Worm (Caenorhabditis elegans) whole organism, young adult: Measurements from ENCODE around the gene K10G4.10.

Source experiments
- B0019.2 ChIP-seq: fragments of 200-800 bp; sonication (Bioruptor generic); conservative IDR thresholded peaks from 2 replicates; pipeline ENCODE4 v1.3.6; 2022; ENCODE audit warnings: missing genetic modification reagents, missing genetic modification characterization, missing compliant biosample characterization
- B0035.1 ChIP-seq: sonication (generic microtip); optimal IDR thresholded peaks from 2 replicates; lab custom pipeline; 2016; ENCODE audit warnings: missing genetic modification characterization, mild to moderate bottlenecking, missing compliant biosample characterization, missing genotype, missing genetic modification reagents
- C17E4.6 ChIP-seq: fragments of 200-800 bp; sonication (Bioruptor generic); IDR thresholded peaks from 2 replicates; pipeline ENCODE4 v1.3.6; 2022; ENCODE audit warnings: missing genetic modification reagents, missing genetic modification characterization, missing compliant biosample characterization
- D2030.7 ChIP-seq: fragments of 200-800 bp; sonication (Bioruptor generic); IDR thresholded peaks from 2 replicates; pipeline ENCODE4 v1.3.6; 2022; ENCODE audit warnings: missing genetic modification reagents, missing genetic modification characterization, missing compliant biosample characterization
- F10E7.11 ChIP-seq: sonication (generic microtip); optimal IDR thresholded peaks from 2 replicates; lab custom pipeline; 2017; ENCODE audit warnings: mild to moderate bottlenecking, missing genetic modification characterization, moderate library complexity, missing compliant biosample characterization
- F22D6.2 ChIP-seq: sonication (generic microtip); optimal IDR thresholded peaks from 2 replicates; lab custom pipeline; 2016; ENCODE audit warnings: mild to moderate bottlenecking, missing genetic modification characterization, missing compliant biosample characterization
- F37B4.10 ChIP-seq: fragments of 200-800 bp; sonication (Bioruptor generic); IDR thresholded peaks from 2 replicates; pipeline ENCODE4 v1.3.6; 2022; ENCODE audit warnings: missing genetic modification characterization, missing compliant biosample characterization
- F52B5.7 ChIP-seq: sonication (generic microtip); optimal IDR thresholded peaks from 2 replicates; lab custom pipeline; 2016; ENCODE audit warnings: mild to moderate bottlenecking, missing genetic modification characterization, missing compliant biosample characterization
- T26A5.8 ChIP-seq: sonication (generic microtip); optimal IDR thresholded peaks from 2 replicates; lab custom pipeline; 2016; ENCODE audit warnings: missing genetic modification characterization, missing compliant biosample characterization
- cebp-1 ChIP-seq, 2 experiments: fragments of 200-800 bp in 1 of 2; sonication (Bioruptor generic) in 1 of 2; sonication (generic microtip) in 1 of 2; IDR thresholded peaks in 1 of 2; optimal IDR thresholded peaks in 1 of 2; 2 replicates each; pipeline versions ENCODE4 v1.3.6 to Lab custom; 2017 to 2022; ENCODE audit warnings: missing compliant biosample characterization in 2 of 2, missing genetic modification characterization in 2 of 2, mild to moderate bottlenecking in 1 of 2, missing genetic modification reagents in 1 of 2, moderate library complexity in 1 of 2
- ceh-79 ChIP-seq: sonication (generic microtip); optimal IDR thresholded peaks from 2 replicates; lab custom pipeline; 2017; ENCODE audit warnings: mild to moderate bottlenecking, missing genetic modification characterization, missing compliant biosample characterization
- dpl-1 ChIP-seq: fragments of 150-350 bp; optimal IDR thresholded peaks from 2 replicates; lab custom pipeline; 2014; ENCODE audit warnings: missing biosample characterization, missing genetic modification reagents, missing genetic modification characterization
- him-1 ChIP-seq: sonication (generic microtip); optimal IDR thresholded peaks from 2 replicates; lab custom pipeline; 2016; ENCODE audit warnings: missing genotype, missing genetic modification reagents, missing genetic modification characterization, missing compliant biosample characterization
- hlh-26 ChIP-seq: fragments of 200-800 bp; sonication (Bioruptor generic); conservative IDR thresholded peaks from 2 replicates; pipeline ENCODE4 v1.3.6; 2022; ENCODE audit warnings: missing genetic modification reagents, missing genetic modification characterization, missing compliant biosample characterization
- hmg-1.2 ChIP-seq: fragments of 200-800 bp; sonication (Bioruptor generic); IDR thresholded peaks from 2 replicates; pipeline ENCODE4 v1.3.6; 2022; ENCODE audit warnings: missing genetic modification reagents, missing genetic modification characterization, missing compliant biosample characterization
- hrde-1 ChIP-seq: sonication (generic microtip); optimal IDR thresholded peaks from 2 replicates; lab custom pipeline; 2016; ENCODE audit warnings: missing genetic modification characterization, mild to moderate bottlenecking, missing compliant biosample characterization, moderate library complexity, missing genotype, missing genetic modification reagents, borderline replicate concordance
- lsl-1 ChIP-seq: fragments of 200-800 bp; sonication (Bioruptor generic); optimal IDR thresholded peaks from 2 replicates; lab custom pipeline; 2018; ENCODE audit warnings: mild to moderate bottlenecking, missing genetic modification characterization, moderate library complexity, missing compliant biosample characterization
- madf-10 ChIP-seq: sonication (generic microtip); optimal IDR thresholded peaks from 2 replicates; lab custom pipeline; 2016; ENCODE audit warnings: mild to moderate bottlenecking, missing genetic modification characterization, missing compliant biosample characterization
- madf-8 ChIP-seq: fragments of 200-800 bp; sonication (Bioruptor generic); conservative IDR thresholded peaks from 2 replicates; pipeline ENCODE4 v1.3.6; 2022; ENCODE audit warnings: missing genetic modification reagents, missing genetic modification characterization, missing compliant biosample characterization
- mes-4 ChIP-seq: sonication (generic microtip); optimal IDR thresholded peaks from 2 replicates; lab custom pipeline; 2016; ENCODE audit warnings: missing genotype, missing genetic modification characterization, missing compliant biosample characterization
- nfya-1 ChIP-seq: sonication (generic microtip); optimal IDR thresholded peaks from 2 replicates; lab custom pipeline; 2017; ENCODE audit warnings: antibody characterized with exemption, missing compliant biosample characterization, missing genetic modification characterization, borderline replicate concordance; ENCODE audit not compliant: insufficient read depth
- nfyb-1 ChIP-seq: fragments of 200-800 bp; sonication (Bioruptor generic); IDR thresholded peaks from 2 replicates; pipeline ENCODE4 v1.3.6; 2022; ENCODE audit warnings: missing genetic modification reagents, missing genetic modification characterization, missing compliant biosample characterization
- nhr-179 ChIP-seq: sonication (generic microtip); optimal IDR thresholded peaks from 2 replicates; lab custom pipeline; 2016; ENCODE audit warnings: mild to moderate bottlenecking, missing genetic modification characterization, missing compliant biosample characterization
- nhr-80 ChIP-seq: sonication (generic microtip); optimal IDR thresholded peaks from 2 replicates; lab custom pipeline; 2016; ENCODE audit warnings: missing genetic modification characterization, missing compliant biosample characterization
- rec-8 ChIP-seq, 2 experiments: sonication (generic microtip); optimal IDR thresholded peaks; 2 replicates each; lab custom pipeline; 2016; ENCODE audit warnings: mild to moderate bottlenecking in 2 of 2, missing genetic modification characterization in 2 of 2, missing genetic modification reagents in 2 of 2, missing genotype in 2 of 2, missing biosample characterization in 1 of 2, missing compliant biosample characterization in 1 of 2, moderate library complexity in 1 of 2
- repo-1 ChIP-seq: sonication (generic microtip); optimal IDR thresholded peaks from 2 replicates; lab custom pipeline; 2017; ENCODE audit warnings: mild to moderate bottlenecking, missing genetic modification characterization, missing compliant biosample characterization
- sea-2 ChIP-seq: fragments of 200-800 bp; sonication (Bioruptor generic); IDR thresholded peaks from 2 replicates; pipeline ENCODE4 v1.3.6; 2022; ENCODE audit warnings: missing genetic modification characterization, missing compliant biosample characterization
- snpc-3.4 ChIP-seq: sonication (generic microtip); optimal IDR thresholded peaks from 2 replicates; lab custom pipeline; 2017; ENCODE audit warnings: missing genetic modification characterization, mild to moderate bottlenecking, missing compliant biosample characterization, antibody characterized with exemption, moderate library complexity, missing genotype, missing genetic modification reagents
- sptf-2 ChIP-seq: fragments of 200-800 bp; sonication (Bioruptor generic); optimal IDR thresholded peaks from 2 replicates; lab custom pipeline; 2018; ENCODE audit warnings: mild to moderate bottlenecking, missing genetic modification characterization, missing compliant biosample characterization
- unc-62 ChIP-seq: fragments of 150-350 bp; optimal IDR thresholded peaks from 2 replicates; lab custom pipeline; 2014; ENCODE audit warnings: missing biosample characterization, missing genetic modification reagents, missing genetic modification characterization
- zfh-2 ChIP-seq: fragments of 200-800 bp; sonication (Bioruptor generic); conservative IDR thresholded peaks from 2 replicates; pipeline ENCODE4 v1.3.6; 2022; ENCODE audit warnings: missing genetic modification reagents, missing genetic modification characterization, missing compliant biosample characterization
- zim-3 ChIP-seq: sonication (generic microtip); optimal IDR thresholded peaks from 2 replicates; lab custom pipeline; 2017; ENCODE audit warnings: mild to moderate bottlenecking, missing genetic modification characterization, moderate library complexity, missing compliant biosample characterization
- ztf-18 ChIP-seq: sonication (generic microtip); optimal IDR thresholded peaks from 2 replicates; lab custom pipeline; 2016; ENCODE audit warnings: missing genotype, mild to moderate bottlenecking, missing genetic modification characterization, missing compliant biosample characterization
- ztf-25 ChIP-seq: fragments of 200-800 bp; sonication (Bioruptor generic); IDR thresholded peaks from 2 replicates; pipeline ENCODE4 v1.3.6; 2022; ENCODE audit warnings: missing genetic modification reagents, missing genetic modification characterization, missing compliant biosample characterization
- ztf-26 ChIP-seq: sonication (generic microtip); optimal IDR thresholded peaks from 2 replicates; lab custom pipeline; 2017; ENCODE audit warnings: missing genetic modification characterization, missing compliant biosample characterization

Gene K10G4.10

ce11 chrV:17232403-17232802 lies 40.9 kb upstream of the K10G4.10 start:
- no peak for TF ChIP-seq rec-8 (tag; optimal IDR thresholded peaks at IDR 0.05; lab: Kevin White, UChicago)
- TF ChIP-seq madf-8 (GFP tag; lab: Robert Waterston, UW): no peak
- TF ChIP-seq T26A5.8 (tag; lab: Kevin White, UChicago): no peak
- TF ChIP-seq, all 124 proteins: peak for 0

ce11 chrV:17236345-17236744 lies 37.0 kb upstream of the K10G4.10 start, which contains the start of gene T19C9.10:
TSS of gene T19C9.10 (plus strand) at chrV:17236592.
- TF ChIP-seq B0019.2 (GFP tag; lab: Robert Waterston, UW) (no peak), hmg-1.2 (no peak), D2030.7 (GFP tag; lab: Robert Waterston, UW) (no peak), F22D6.2 (no peak), hrde-1 (tag; lab: Kevin White, UChicago) (no peak), B0035.1 (no peak), ztf-26 (tag; lab: Kevin White, UChicago) (no peak), snpc-3.4 (no peak), unc-62 (GFP tag; lab: Kevin White, UChicago) (no peak), cebp-1 (GFP tag; IDR thresholded peaks at IDR 0.05; lab: Robert Waterston, UW) (no peak), cebp-1 (tag; optimal IDR thresholded peaks at IDR 0.05; lab: Kevin White, UChicago) (no peak)
- TF ChIP-seq, all 124 proteins: peak for 0

- no peak for TF ChIP-seq mes-4
- peak; percentile 55 for TF ChIP-seq nhr-80
Observed at ce11 chrV:17238799-17239198, 34.5 kb upstream of the K10G4.10 start, which contains the start of gene T19C9.8. TSS of gene T19C9.8 (plus strand) at chrV:17239097.

ce11 chrV:17240579-17241277 lies 32.6 kb upstream of the K10G4.10 start:
- no peak for TF ChIP-seq nfyb-1
- no peak for TF ChIP-seq repo-1 (tag; lab: Kevin White, UChicago)
- TF ChIP-seq dpl-1 (GFP tag; lab: Kevin White, UChicago): no peak
- no peak for TF ChIP-seq sptf-2
- no peak for TF ChIP-seq F10E7.11
- 0 out of 2 replicates have a peak, but pooled peaks have one; percentile 45 for TF ChIP-seq sea-2
- no peak for TF ChIP-seq ztf-25 (GFP tag; lab: Robert Waterston, UW)
- TF ChIP-seq hlh-26 (GFP tag; lab: Robert Waterston, UW): no peak
- no peak for TF ChIP-seq ceh-79 (tag; lab: Kevin White, UChicago)
- TF ChIP-seq ztf-18: no peak
- TF ChIP-seq lsl-1: no peak
- TF ChIP-seq nhr-179 (tag; lab: Kevin White, UChicago): no peak
- no peak for TF ChIP-seq C17E4.6 (GFP tag; lab: Robert Waterston, UW)
- no peak for TF ChIP-seq F52B5.7 (tag; lab: Kevin White, UChicago)
- TF ChIP-seq zim-3: no peak
- TF ChIP-seq madf-10 (tag; lab: Kevin White, UChicago): no peak
- peak; percentile 82 for TF ChIP-seq zfh-2 (GFP tag; lab: Robert Waterston, UW)
- TF ChIP-seq him-1 (tag; lab: Kevin White, UChicago): no peak
- 0 out of 2 replicates have a peak, but pooled peaks have one; percentile 13 for TF ChIP-seq F37B4.10
- TF ChIP-seq nfya-1 (tag; lab: Kevin White, UChicago): no peak
